Worm (Caenorhabditis elegans) whole organism, L4/young adult: ENCODE results near the gene H28G03.2.

Experiments
- W03F9.2 ChIP-seq: fragments of 150-350 bp; optimal IDR thresholded peaks from 2 replicates; lab custom pipeline; 2014; ENCODE audit warnings: missing biosample characterization, missing genetic modification characterization
- him-1 ChIP-seq: sonication (generic microtip); optimal IDR thresholded peaks from 2 replicates; lab custom pipeline; 2016; ENCODE audit warnings: missing genotype, missing genetic modification reagents, missing genetic modification characterization, missing compliant biosample characterization

DNA sequence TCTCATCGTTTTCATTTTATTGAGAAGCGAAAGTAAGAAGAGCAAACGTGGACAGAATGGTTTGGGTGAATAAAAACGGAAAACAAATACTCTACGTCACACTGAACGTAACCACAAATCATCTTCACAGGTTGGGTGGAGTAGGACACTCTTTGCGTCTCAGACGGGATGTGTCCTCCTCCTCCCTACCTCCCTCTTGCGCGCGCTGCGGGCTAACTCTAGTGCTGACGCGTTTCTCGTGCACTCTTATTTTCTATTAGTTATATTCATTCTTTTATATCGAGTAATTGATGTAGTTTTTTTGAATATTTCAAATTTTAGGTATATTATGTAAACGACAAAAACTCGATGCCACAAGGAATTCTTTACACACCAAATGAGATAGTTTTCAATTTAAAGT lies 38.5 kb downstream of the H28G03.2 start, which contains the start of gene Y34B4A.7:
- TF ChIP-seq W03F9.2, result peak; percentile 26
- no peak for TF ChIP-seq him-1 (tag; lab: Kevin White, UChicago)
